Fruit fly (Drosophila melanogaster) whole organism, adult: Measurements from ENCODE around the gene Kul.

Experiments used
- CG11617 ChIP-seq: fragments of 200-800 bp; sonication (Bioruptor generic); optimal IDR thresholded peaks from 2 replicates; lab custom pipeline; 2017; ENCODE audit warnings: mild to moderate bottlenecking, missing biosample characterization, missing genetic modification reagents, missing genetic modification characterization
- CG12768 ChIP-seq: fragments of 200-800 bp; sonication (Bioruptor generic); optimal IDR thresholded peaks from 2 replicates; lab custom pipeline; 2017; ENCODE audit warnings: missing biosample characterization, missing genetic modification characterization, mild to moderate bottlenecking, moderate library complexity, missing genetic modification reagents
- CG14711 ChIP-seq: fragments of 200-800 bp; sonication (Bioruptor generic); optimal IDR thresholded peaks from 2 replicates; lab custom pipeline; 2018; ENCODE audit warnings: missing biosample characterization, mild to moderate bottlenecking, missing genetic modification characterization, moderate library complexity
- CG1620 ChIP-seq: fragments of 200-800 bp; sonication (Bioruptor generic); optimal IDR thresholded peaks from 2 replicates; lab custom pipeline; 2016; ENCODE audit warnings: missing biosample characterization, missing genetic modification characterization
- CG33017 ChIP-seq: fragments of 200-800 bp; sonication (Bioruptor generic); optimal IDR thresholded peaks from 2 replicates; lab custom pipeline; 2018; ENCODE audit warnings: missing biosample characterization, mild to moderate bottlenecking, missing genetic modification characterization, moderate library complexity
- CG5204 ChIP-seq: fragments of 200-800 bp; sonication (Bioruptor generic); optimal IDR thresholded peaks from 2 replicates; lab custom pipeline; 2016; ENCODE audit warnings: missing biosample characterization, missing genetic modification characterization
- CG7045 ChIP-seq: fragments of 200-800 bp; sonication (Bioruptor generic); optimal IDR thresholded peaks from 2 replicates; lab custom pipeline; 2017; ENCODE audit warnings: missing biosample characterization, mild to moderate bottlenecking, missing genetic modification characterization
- CG7101 ChIP-seq: fragments of 200-800 bp; sonication (Bioruptor generic); optimal IDR thresholded peaks from 2 replicates; lab custom pipeline; 2018; ENCODE audit warnings: missing biosample characterization, mild to moderate bottlenecking, missing genetic modification characterization, moderate library complexity
- Clk ChIP-seq: fragments of 200-800 bp; sonication (Bioruptor generic); optimal IDR thresholded peaks from 2 replicates; lab custom pipeline; 2017; ENCODE audit warnings: missing biosample characterization, missing genetic modification characterization
- Crg-1 ChIP-seq: fragments of 200-800 bp; sonication (Bioruptor generic); optimal IDR thresholded peaks from 2 replicates; lab custom pipeline; 2016; ENCODE audit warnings: missing biosample characterization, missing genetic modification characterization
- Hr96 ChIP-seq: fragments of 200-800 bp; sonication (Bioruptor generic); optimal IDR thresholded peaks from 2 replicates; lab custom pipeline; 2016; ENCODE audit warnings: missing biosample characterization, missing genetic modification characterization
- Mnt ChIP-seq: fragments of 200-800 bp; sonication (Bioruptor generic); optimal IDR thresholded peaks from 2 replicates; lab custom pipeline; 2016; ENCODE audit warnings: missing biosample characterization, mild to moderate bottlenecking, missing genetic modification characterization
- bab1 ChIP-seq: fragments of 200-800 bp; sonication (Bioruptor generic); optimal IDR thresholded peaks from 3 replicates; lab custom pipeline; 2019; ENCODE audit warnings: missing biosample characterization, mild to moderate bottlenecking, missing genetic modification characterization, moderate library complexity
- cic ChIP-seq: fragments of 200-800 bp; sonication (Bioruptor generic); optimal IDR thresholded peaks from 2 replicates; lab custom pipeline; 2017; ENCODE audit warnings: missing biosample characterization, mild to moderate bottlenecking, missing genetic modification characterization, moderate library complexity
- ovo ChIP-seq: fragments of 200-800 bp; sonication (Bioruptor generic); optimal IDR thresholded peaks from 2 replicates; lab custom pipeline; 2016; ENCODE audit warnings: missing biosample characterization, missing genetic modification characterization
- pad ChIP-seq: fragments of 200-800 bp; sonication (Bioruptor generic); optimal IDR thresholded peaks from 3 replicates; lab custom pipeline; 2017; ENCODE audit warnings: missing biosample characterization, missing genetic modification characterization, mild to moderate bottlenecking, moderate library complexity, missing genetic modification reagents
- tj ChIP-seq: fragments of 200-800 bp; sonication (Bioruptor generic); optimal IDR thresholded peaks from 3 replicates; lab custom pipeline; 2017; ENCODE audit warnings: missing biosample characterization, mild to moderate bottlenecking, missing genetic modification characterization, moderate library complexity
- toe ChIP-seq: fragments of 200-800 bp; sonication (Bioruptor generic); optimal IDR thresholded peaks from 2 replicates; lab custom pipeline; 2016; ENCODE audit warnings: missing biosample characterization, missing genetic modification characterization

Gene Kul

dm6 chr3R:29781874-29782273 is 56.2 kb downstream of the Kul start:
- no peak for TF ChIP-seq toe
- no peak for TF ChIP-seq CG7101 (tag; lab: Kevin White, UChicago)
- TF ChIP-seq cic (GFP tag; lab: Kevin White, UChicago), result peak; percentile 45
- TF ChIP-seq pad (GFP tag; lab: Kevin White, UChicago), result no peak

dm6 chr3R:29782367-29782766 is 56.7 kb downstream of the Kul start:
- TF ChIP-seq CG1620 (GFP tag; lab: Kevin White, UChicago) (no peak), Hr96 (GFP tag; lab: Kevin White, UChicago) (no peak), Clk (no peak), CG7045 (GFP tag; lab: Kevin White, UChicago) (no peak), bab1 (peak; percentile 67), CG11617 (GFP tag; lab: Kevin White, UChicago) (peak; percentile 42), CG12768 (GFP tag; lab: Kevin White, UChicago) (peak; percentile 57), CG33017 (tag; lab: Kevin White, UChicago) (peak; percentile 57), pad (GFP tag; lab: Kevin White, UChicago) (peak; percentile 10), CG7101 (tag; lab: Kevin White, UChicago) (peak; percentile 58), toe (peak; percentile 39), cic (GFP tag; lab: Kevin White, UChicago) (peak; percentile 86), CG14711 (tag; lab: Kevin White, UChicago) (peak; percentile 31), tj (peak; percentile 83), Mnt (GFP tag; lab: Kevin White, UChicago) (peak; percentile 82), Crg-1 (GFP tag; lab: Kevin White, UChicago) (peak; percentile 3)

- no peak for TF ChIP-seq cic (GFP tag; lab: Kevin White, UChicago)
- no peak for TF ChIP-seq CG12768 (GFP tag; lab: Kevin White, UChicago)
- TF ChIP-seq CG5204 (GFP tag; lab: Kevin White, UChicago), result no peak
- TF ChIP-seq CG33017 (tag; lab: Kevin White, UChicago), result no peak
- no peak for TF ChIP-seq bab1
- no peak for TF ChIP-seq CG1620 (GFP tag; lab: Kevin White, UChicago)
- no peak for TF ChIP-seq CG14711 (tag; lab: Kevin White, UChicago)
- no peak for TF ChIP-seq tj
- TF ChIP-seq toe, result no peak
- TF ChIP-seq pad (GFP tag; lab: Kevin White, UChicago), result no peak
- TF ChIP-seq ovo (GFP tag; lab: Kevin White, UChicago), result no peak
- TF ChIP-seq Mnt (GFP tag; lab: Kevin White, UChicago), result no peak
- TF ChIP-seq CG11617 (GFP tag; lab: Kevin White, UChicago), result no peak
- TF ChIP-seq Clk, result no peak
- no peak for TF ChIP-seq CG7101 (tag; lab: Kevin White, UChicago)
Measured at dm6 chr3R:29783210-29783609, 57.6 kb downstream of the Kul start.
